Fruit fly (Drosophila melanogaster) whole organism, embryonic: ENCODE results near the gene Cyp4d1.

Experiments
- CG12769 ChIP-seq: fragments of 200-800 bp; sonication (Bioruptor generic); optimal IDR thresholded peaks from 2 replicates; lab custom pipeline; 2019; ENCODE audit warnings: missing biosample characterization, mild to moderate bottlenecking, missing genetic modification characterization, moderate library complexity
- CG12942 ChIP-seq: fragments of 200-800 bp; sonication (Bioruptor generic); optimal IDR thresholded peaks from 3 replicates; lab custom pipeline; 2016; ENCODE audit warnings: missing biosample characterization, missing genetic modification characterization
- CG14965 ChIP-seq: fragments of 200-800 bp; sonication (Bioruptor generic); optimal IDR thresholded peaks from 2 replicates; lab custom pipeline; 2016; ENCODE audit warnings: missing biosample characterization, missing genetic modification characterization, borderline replicate concordance
- CG15011 ChIP-seq: fragments of 200-800 bp; sonication (Bioruptor generic); optimal IDR thresholded peaks from 3 replicates; lab custom pipeline; 2018; ENCODE audit warnings: missing biosample characterization, mild to moderate bottlenecking, missing genetic modification characterization
- CG15073 ChIP-seq: fragments of 200-800 bp; sonication (Bioruptor generic); optimal IDR thresholded peaks from 2 replicates; lab custom pipeline; 2016; ENCODE audit warnings: missing biosample characterization, missing genetic modification characterization
- CG16815 ChIP-seq: fragments of 200-800 bp; sonication (Bioruptor generic); optimal IDR thresholded peaks from 3 replicates; lab custom pipeline; 2017; ENCODE audit warnings: missing biosample characterization, mild to moderate bottlenecking, missing genetic modification characterization
- CG2199 ChIP-seq: fragments of 200-800 bp; sonication (Bioruptor generic); IDR thresholded peaks from 3 replicates; pipeline ENCODE4 v1.3.6; 2022; ENCODE audit warnings: missing biosample characterization, missing genetic modification characterization
- CG31365 ChIP-seq: fragments of 200-800 bp; sonication (Bioruptor generic); optimal IDR thresholded peaks from 2 replicates; lab custom pipeline; 2018; ENCODE audit warnings: missing biosample characterization, mild to moderate bottlenecking, missing genetic modification characterization
- CG31441 ChIP-seq: fragments of 200-800 bp; sonication (Bioruptor generic); IDR thresholded peaks from 2 replicates; pipeline ENCODE4 v1.3.6; 2022; ENCODE audit warnings: missing biosample characterization, missing genetic modification characterization
- CG32767 ChIP-seq: fragments of 200-800 bp; sonication (Bioruptor generic); IDR thresholded peaks from 2 replicates; pipeline ENCODE4 v1.3.6; 2022; ENCODE audit warnings: missing biosample characterization, missing genetic modification characterization
- CG43689 ChIP-seq: fragments of 200-800 bp; sonication (Bioruptor generic); IDR thresholded peaks from 2 replicates; pipeline ENCODE4 v1.3.6; 2022; ENCODE audit warnings: missing biosample characterization, missing genetic modification characterization
- CG4730 ChIP-seq: fragments of 200-800 bp; sonication (Bioruptor generic); IDR thresholded peaks from 2 replicates; pipeline ENCODE4 v1.3.6; 2022; ENCODE audit warnings: missing biosample characterization, missing genetic modification characterization
- CG6689 ChIP-seq: fragments of 200-800 bp; sonication (Bioruptor generic); IDR thresholded peaks from 2 replicates; pipeline ENCODE4 v1.3.6; 2022; ENCODE audit warnings: missing biosample characterization, missing genetic modification characterization
- CG8765 ChIP-seq: fragments of 200-800 bp; sonication (Bioruptor generic); IDR thresholded peaks from 2 replicates; pipeline ENCODE4 v1.3.6; 2022; ENCODE audit warnings: missing biosample characterization, missing genetic modification characterization
- CG9215 ChIP-seq: fragments of 200-800 bp; sonication (Bioruptor generic); IDR thresholded peaks from 2 replicates; pipeline ENCODE4 v1.3.6; 2022; ENCODE audit warnings: missing biosample characterization, missing genetic modification characterization
- Chrac-16 ChIP-seq: fragments of 200-800 bp; sonication (Bioruptor generic); optimal IDR thresholded peaks from 3 replicates; lab custom pipeline; 2016; ENCODE audit warnings: missing biosample characterization, missing genetic modification characterization
- Dad ChIP-seq: fragments of 200-800 bp; sonication (Bioruptor generic); optimal IDR thresholded peaks from 3 replicates; lab custom pipeline; 2016; ENCODE audit warnings: missing biosample characterization, missing genetic modification characterization
- Dref ChIP-seq: fragments of 200-800 bp; sonication (Bioruptor generic); IDR thresholded peaks from 2 replicates; pipeline ENCODE4 v1.3.6; 2022; ENCODE audit warnings: missing biosample characterization, missing genetic modification characterization
- ERR ChIP-seq: fragments of 200-800 bp; sonication (Bioruptor generic); optimal IDR thresholded peaks from 2 replicates; lab custom pipeline; 2016; ENCODE audit warnings: missing biosample characterization, missing genetic modification characterization
- Eip74EF ChIP-seq, 2 experiments: fragments of 200-800 bp in 1 of 2; fragments of >200 bp in 1 of 2; sonication (Bioruptor generic) in 1 of 2; optimal IDR thresholded peaks; 2 replicates each; lab custom pipeline; 2017 to 2019; ENCODE audit warnings: missing biosample characterization in 2 of 2, missing genetic modification characterization in 2 of 2, mild to moderate bottlenecking in 1 of 2, moderate library complexity in 1 of 2
- HLH54F ChIP-seq: fragments of 200-800 bp; sonication (Bioruptor generic); optimal IDR thresholded peaks from 3 replicates; lab custom pipeline; 2016; ENCODE audit warnings: missing biosample characterization, missing genetic modification characterization
- HmgZ ChIP-seq: fragments of 200-800 bp; sonication (Bioruptor generic); optimal IDR thresholded peaks from 2 replicates; lab custom pipeline; 2018; ENCODE audit warnings: missing biosample characterization, mild to moderate bottlenecking, missing genetic modification characterization
- Hmr ChIP-seq: fragments of 200-800 bp; sonication (Bioruptor generic); optimal IDR thresholded peaks from 3 replicates; lab custom pipeline; 2017; ENCODE audit warnings: mild to moderate bottlenecking, missing biosample characterization, missing genetic modification reagents, missing genetic modification characterization
- Kr ChIP-seq: fragments of 200-800 bp; sonication (Bioruptor generic); optimal IDR thresholded peaks from 2 replicates; lab custom pipeline; 2017; ENCODE audit warnings: missing biosample characterization, mild to moderate bottlenecking, missing genetic modification characterization
- Lhr ChIP-seq: fragments of 200-800 bp; sonication (Bioruptor generic); optimal IDR thresholded peaks from 3 replicates; lab custom pipeline; 2017; ENCODE audit warnings: mild to moderate bottlenecking, missing biosample characterization, missing genetic modification reagents, missing genetic modification characterization
- Mad ChIP-seq: fragments of 200-800 bp; sonication (Bioruptor generic); optimal IDR thresholded peaks from 2 replicates; lab custom pipeline; 2016; ENCODE audit warnings: missing biosample characterization, missing genetic modification characterization
- Nf-YC ChIP-seq: fragments of 200-800 bp; optimal IDR thresholded peaks from 3 replicates; lab custom pipeline; 2019; ENCODE audit warnings: missing biosample characterization, mild to moderate bottlenecking, missing genetic modification characterization, moderate library complexity
- Oli ChIP-seq: fragments of 200-800 bp; sonication (Bioruptor generic); optimal IDR thresholded peaks from 2 replicates; lab custom pipeline; 2018; ENCODE audit warnings: missing biosample characterization, mild to moderate bottlenecking, missing genetic modification characterization, moderate library complexity
- Six4 ChIP-seq: fragments of 200-800 bp; sonication (Bioruptor generic); optimal IDR thresholded peaks from 2 replicates; lab custom pipeline; 2016; ENCODE audit warnings: missing biosample characterization, missing genetic modification characterization
- Xbp1 ChIP-seq: fragments of 200-800 bp; sonication (Bioruptor generic); optimal IDR thresholded peaks from 3 replicates; lab custom pipeline; 2016; ENCODE audit warnings: missing biosample characterization, mild to moderate bottlenecking, missing genetic modification characterization
- abd-A ChIP-seq: fragments of 200-800 bp; sonication (Bioruptor generic); optimal IDR thresholded peaks from 3 replicates; lab custom pipeline; 2019; ENCODE audit warnings: missing biosample characterization, mild to moderate bottlenecking, missing genetic modification characterization, moderate library complexity
- ase ChIP-seq: fragments of 200-800 bp; sonication (Bioruptor generic); IDR thresholded peaks from 3 replicates; pipeline ENCODE4 v1.3.6; 2022; ENCODE audit warnings: missing biosample characterization, missing genetic modification characterization
- ato ChIP-seq: fragments of 200-800 bp; sonication (Bioruptor generic); IDR thresholded peaks from 2 replicates; pipeline ENCODE4 v1.3.6; 2022; ENCODE audit warnings: missing biosample characterization, missing genetic modification characterization; ENCODE audit not compliant: partially characterized antibody
- bbx ChIP-seq: fragments of 200-800 bp; sonication (Bioruptor generic); IDR thresholded peaks from 2 replicates; pipeline ENCODE4 v1.3.6; 2022; ENCODE audit warnings: missing biosample characterization, missing genetic modification characterization; ENCODE audit not compliant: partially characterized antibody
- btn ChIP-seq: fragments of 200-800 bp; sonication (Bioruptor generic); optimal IDR thresholded peaks from 2 replicates; lab custom pipeline; 2016; ENCODE audit warnings: missing biosample characterization, missing genetic modification characterization
- cas ChIP-seq: fragments of 200-800 bp; sonication (Bioruptor generic); IDR thresholded peaks from 2 replicates; pipeline ENCODE4 v1.3.6; 2022; ENCODE audit warnings: missing biosample characterization, missing genetic modification characterization
- disco-r ChIP-seq: fragments of 200-800 bp; sonication (Bioruptor generic); optimal IDR thresholded peaks from 2 replicates; lab custom pipeline; 2016; ENCODE audit warnings: missing biosample characterization, missing genetic modification characterization
- dysf ChIP-seq: fragments of 200-800 bp; sonication (Bioruptor generic); IDR thresholded peaks from 3 replicates; pipeline ENCODE4 v1.3.6; 2022; ENCODE audit warnings: missing biosample characterization, missing genetic modification characterization
- grn ChIP-seq: fragments of 200-800 bp; sonication (Bioruptor generic); optimal IDR thresholded peaks from 3 replicates; lab custom pipeline; 2017; ENCODE audit warnings: missing biosample characterization, missing genetic modification characterization
- h ChIP-seq: fragments of >200 bp; optimal IDR thresholded peaks from 2 replicates; lab custom pipeline; 2017
- insv ChIP-seq, 2 experiments: fragments of 200-800 bp; sonication (Bioruptor generic); optimal IDR thresholded peaks; 3 replicates each; lab custom pipeline; 2016 to 2018; ENCODE audit warnings: missing biosample characterization in 2 of 2, missing genetic modification characterization in 2 of 2
- mam ChIP-seq: fragments of 200-800 bp; sonication (Bioruptor generic); optimal IDR thresholded peaks from 3 replicates; lab custom pipeline; 2016; ENCODE audit warnings: missing biosample characterization, missing genetic modification characterization
- p53 ChIP-seq: fragments of 200-800 bp; sonication (Bioruptor generic); optimal IDR thresholded peaks from 2 replicates; lab custom pipeline; 2016; ENCODE audit warnings: missing biosample characterization, missing genetic modification characterization
- peb ChIP-seq: fragments of 200-800 bp; sonication (Bioruptor generic); IDR thresholded peaks from 2 replicates; pipeline ENCODE4 v1.3.6; 2022; ENCODE audit warnings: missing biosample characterization, missing genetic modification characterization
- pho ChIP-seq: fragments of 200-800 bp; sonication (Bioruptor generic); optimal IDR thresholded peaks from 2 replicates; lab custom pipeline; 2016; ENCODE audit warnings: missing biosample characterization, missing genetic modification characterization
- repo ChIP-seq: fragments of 200-800 bp; sonication (Bioruptor generic); optimal IDR thresholded peaks from 2 replicates; lab custom pipeline; 2016; ENCODE audit warnings: missing biosample characterization, missing genetic modification characterization
- row ChIP-seq: fragments of 200-800 bp; sonication (Bioruptor generic); IDR thresholded peaks from 3 replicates; pipeline ENCODE4 v1.3.6; 2022; ENCODE audit warnings: missing biosample characterization, missing genetic modification characterization
- tap ChIP-seq: fragments of 200-800 bp; optimal IDR thresholded peaks from 3 replicates; lab custom pipeline; 2019; ENCODE audit warnings: missing biosample characterization, mild to moderate bottlenecking, missing genetic modification characterization, moderate library complexity
- tgo ChIP-seq: fragments of 200-800 bp; sonication (Bioruptor generic); IDR thresholded peaks from 3 replicates; pipeline ENCODE4 v1.3.6; 2022; ENCODE audit warnings: missing biosample characterization, missing genetic modification characterization
- tna ChIP-seq: fragments of 200-800 bp; sonication (Bioruptor generic); IDR thresholded peaks from 2 replicates; pipeline ENCODE4 v1.3.6; 2022; ENCODE audit warnings: missing biosample characterization, missing genetic modification characterization; ENCODE audit not compliant: partially characterized antibody

Gene Cyp4d1

dm6 chrX:2145690-2146470 is 16.1 kb downstream of the Cyp4d1 start (continued):
- TF ChIP-seq row (GFP tag; lab: Robert Waterston, UW) (peak; percentile 87), CG12942 (no peak), CG15073 (GFP tag; lab: Kevin White, UChicago) (no peak), cas (GFP tag; lab: Robert Waterston, UW) (0 out of 2 replicates have a peak, but pooled peaks have one; percentile 13), bbx (GFP tag; lab: Robert Waterston, UW) (peak; percentile 62), CG8765 (GFP tag; lab: Robert Waterston, UW) (no peak), CG31365 (no peak), p53 (GFP tag; lab: Kevin White, UChicago) (no peak), Oli (tag; lab: Kevin White, UChicago) (no peak), Eip74EF (GFP tag; optimal IDR thresholded peaks at IDR 0.05; lab: Kevin White, UChicago) (no peak), tna (GFP tag; lab: Robert Waterston, UW) (peak; percentile 50; the same call in 1 of the 2 replicates), ato (no peak), HmgZ (tag; lab: Kevin White, UChicago) (peak; percentile 42), Six4 (no peak), Dref (GFP tag; lab: Robert Waterston, UW) (no peak), tgo (GFP tag; lab: Robert Waterston, UW) (no peak; the same call in 2 of the 3 replicates), tap (tag; lab: Kevin White, UChicago) (no peak), grn (GFP tag; lab: Kevin White, UChicago) (peak; percentile 7), CG16815 (GFP tag; lab: Kevin White, UChicago) (peak; percentile 11), ase (GFP tag; lab: Robert Waterston, UW) (no peak), disco-r (GFP tag; lab: Kevin White, UChicago) (peak; percentile 5), Lhr (GFP tag; lab: Kevin White, UChicago) (no peak), Chrac-16 (GFP tag; lab: Kevin White, UChicago) (no peak), Mad (no peak), CG12769 (tag; lab: Kevin White, UChicago) (no peak), repo (GFP tag; lab: Kevin White, UChicago) (peak; percentile 5), ERR (GFP tag; lab: Kevin White, UChicago) (peak; percentile 47), CG31441 (GFP tag; lab: Robert Waterston, UW) (peak; percentile 36; the same call in 1 of the 2 replicates), dysf (peak; percentile 49; the same call in 2 of the 3 replicates), Hmr (peak; percentile 36), insv (GFP tag; optimal IDR thresholded peaks at IDR 0.05; lab: Kevin White, UChicago) (peak in 1 of 2 experiments; percentile 23), CG14965 (GFP tag; lab: Kevin White, UChicago) (no peak), CG6689 (GFP tag; lab: Robert Waterston, UW) (peak; percentile 43; the same call in 1 of the 2 replicates), abd-A (tag; lab: Kevin White, UChicago) (no peak), h (lab: Kevin White, UChicago) (no peak), pho (GFP tag; lab: Kevin White, UChicago) (peak; percentile 35), Nf-YC (tag; lab: Kevin White, UChicago) (peak; percentile 49), CG15011 (GFP tag; lab: Kevin White, UChicago) (no peak), CG2199 (GFP tag; lab: Robert Waterston, UW) (no peak), peb (GFP tag; lab: Robert Waterston, UW) (no peak), CG32767 (GFP tag; lab: Robert Waterston, UW) (no peak), Xbp1 (peak; percentile 26), Dad (GFP tag; lab: Kevin White, UChicago) (no peak), HLH54F (GFP tag; lab: Kevin White, UChicago) (peak; percentile 6), CG9215 (GFP tag; lab: Robert Waterston, UW) (no peak; the same call in 1 of the 2 replicates), CG4730 (GFP tag; lab: Robert Waterston, UW) (no peak), Kr (GFP tag; lab: Kevin White, UChicago) (no peak), mam (GFP tag; lab: Kevin White, UChicago) (peak; percentile 31), CG43689 (no peak), btn (GFP tag; lab: Kevin White, UChicago) (no peak)
